Worm (Caenorhabditis elegans) whole organism, L3 larva: ENCODE data around the gene mam-5.

ENCODE experiments used
- lin-39 ChIP-seq: fragments of 150-350 bp; optimal IDR thresholded peaks from 2 replicates; lab custom pipeline; 2018; ENCODE audit warnings: missing biosample characterization, missing genetic modification reagents, missing genetic modification characterization
- nhr-25 ChIP-seq: sonication (generic microtip); optimal IDR thresholded peaks from 2 replicates; lab custom pipeline; 2017; ENCODE audit warnings: missing biosample characterization, missing genetic modification characterization
- sea-2 ChIP-seq: fragments of 150-350 bp; sonication (generic microtip); optimal IDR thresholded peaks from 4 replicates; lab custom pipeline; 2014; ENCODE audit warnings: missing biosample characterization, missing genetic modification reagents, missing genetic modification characterization
- unc-39 ChIP-seq: sonication (generic microtip); optimal IDR thresholded peaks from 4 replicates; lab custom pipeline; 2017; ENCODE audit warnings: missing biosample characterization, missing genetic modification characterization
- zag-1 ChIP-seq: fragments of 150-350 bp; optimal IDR thresholded peaks from 2 replicates; lab custom pipeline; 2014; ENCODE audit warnings: missing biosample characterization, missing genetic modification characterization

DNA sequence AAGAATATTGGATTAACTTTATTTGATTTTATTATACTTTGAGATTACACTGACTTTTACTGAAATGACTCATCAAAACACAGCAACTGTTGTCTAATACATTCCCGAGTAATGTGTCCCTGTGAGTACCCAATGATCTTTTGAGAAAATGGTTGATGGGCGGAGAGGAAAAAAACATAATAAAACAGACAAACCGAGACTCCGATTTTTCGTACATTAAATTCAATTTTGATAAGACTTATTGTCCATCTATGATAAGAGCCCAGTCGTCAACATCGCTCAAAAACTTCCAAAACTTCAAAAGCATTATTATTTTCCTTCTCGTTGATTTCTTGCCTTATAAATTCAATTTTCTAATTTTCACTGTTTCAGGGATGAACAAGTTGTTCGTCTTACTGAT, 1.6 kb upstream of the mam-5 start, which contains the start of gene ttr-46:
- TF ChIP-seq unc-39 = no peak
- no peak for TF ChIP-seq sea-2 (GFP tag; lab: Kevin White, UChicago)
- TF ChIP-seq lin-39 (tag; lab: Kevin White, UChicago) = no peak
- TF ChIP-seq zag-1 = no peak
- TF ChIP-seq nhr-25 = no peak
